Worm (Caenorhabditis elegans): ENCODE measurements around the gene dpf-5.

dpf-5 gene

ce11 chrIV:4802494-4802893 lies 3.9 kb downstream of the dpf-5 start, which contains the start of gene dpf-7:
Gene dpf-7, minus strand, starts transcription at chrIV:4802594.
- TF ChIP-seq hlh-30 (tag; optimal IDR thresholded peaks at IDR 0.05; ENCODE audit: insufficient read depth), result no peak
- no peak for TF ChIP-seq lin-11 (tag; optimal IDR thresholded peaks at IDR 0.05)
- TF ChIP-seq pqm-1 (tag; optimal IDR thresholded peaks at IDR 0.05), result no peak
- TF ChIP-seq F13H6.1 (tag; optimal IDR thresholded peaks at IDR 0.05), result no peak
- TF ChIP-seq lim-6 (tag; optimal IDR thresholded peaks at IDR 0.05), result no peak
- no peak for TF ChIP-seq C38D4.7 (GFP tag; optimal IDR thresholded peaks at IDR 0.05)
- no peak for TF ChIP-seq syd-9 (tag; optimal IDR thresholded peaks at IDR 0.05)
- no peak for TF ChIP-seq K09A11.1 (tag; optimal IDR thresholded peaks at IDR 0.05; ENCODE audit: insufficient read depth)
- TF ChIP-seq odd-2 (tag; optimal IDR thresholded peaks at IDR 0.05), result no peak
- TF ChIP-seq npax-4 (tag; optimal IDR thresholded peaks at IDR 0.05), result no peak
- TF ChIP-seq unc-42 (tag; optimal IDR thresholded peaks at IDR 0.05), result no peak
- no peak for TF ChIP-seq unc-86 (tag; optimal IDR thresholded peaks at IDR 0.05)
- no peak for TF ChIP-seq pha-2 (tag; optimal IDR thresholded peaks at IDR 0.05)
- TF ChIP-seq fax-1 (tag; optimal IDR thresholded peaks at IDR 0.05), result no peak
- TF ChIP-seq pag-3 (tag; optimal IDR thresholded peaks at IDR 0.05; ENCODE audit: borderline replicate concordance), result no peak
- TF ChIP-seq che-1 (tag; optimal IDR thresholded peaks at IDR 0.05), result no peak
- no peak for TF ChIP-seq ttx-3 (tag; optimal IDR thresholded peaks at IDR 0.05)
- TF ChIP-seq unc-3 (GFP tag; conservative IDR thresholded peaks at IDR 0.05), result no peak
- no peak for TF ChIP-seq unc-3 (tag; optimal IDR thresholded peaks at IDR 0.05)

- TF ChIP-seq pha-4 (tag; optimal IDR thresholded peaks at IDR 0.05), result no peak
- peak; percentile 39 for TF ChIP-seq ceh-31 (tag; optimal IDR thresholded peaks at IDR 0.05)
- TF ChIP-seq ceh-34 (tag; optimal IDR thresholded peaks at IDR 0.05), result peak; percentile 9
- TF ChIP-seq ceh-9 (tag; optimal IDR thresholded peaks at IDR 0.05), result no peak
- no peak for TF ChIP-seq gmeb-2 (tag; optimal IDR thresholded peaks at IDR 0.05)
- peak; percentile 93 for TF ChIP-seq ceh-48 (tag; optimal IDR thresholded peaks at IDR 0.05)
- TF ChIP-seq sdc-2 (tag; optimal IDR thresholded peaks at IDR 0.05), result no peak
- no peak for TF ChIP-seq rnt-1 (tag; optimal IDR thresholded peaks at IDR 0.05)
- no peak for TF ChIP-seq C38D4.7 (GFP tag; optimal IDR thresholded peaks at IDR 0.05)
- no peak for TF ChIP-seq syd-9 (tag; optimal IDR thresholded peaks at IDR 0.05)
- TF ChIP-seq ref-2 (tag; optimal IDR thresholded peaks at IDR 0.05), result no peak
- no peak for TF ChIP-seq hlh-15 (tag; optimal IDR thresholded peaks at IDR 0.05)
- no peak for TF ChIP-seq Y22D7AL.16 (tag; optimal IDR thresholded peaks at IDR 0.05)
- TF ChIP-seq nfya-1 (tag; optimal IDR thresholded peaks at IDR 0.05), result peak; percentile 45
- peak; percentile 26 for TF ChIP-seq unc-42 (tag; optimal IDR thresholded peaks at IDR 0.05)
- TF ChIP-seq fkh-6 (tag; optimal IDR thresholded peaks at IDR 0.05), result no peak
- no peak for TF ChIP-seq pqm-1 (tag; optimal IDR thresholded peaks at IDR 0.05)
- no peak for TF ChIP-seq ttx-3 (tag; optimal IDR thresholded peaks at IDR 0.05)
- no peak for TF ChIP-seq hlh-13 (GFP tag; optimal IDR thresholded peaks at IDR 0.05)
Observed at ce11 chrIV:4799114-4799513, 7.3 kb downstream of the dpf-5 start, which contains the start of gene eor-1. Gene eor-1, minus strand, starts transcription at chrIV:4799178.

ce11 chrIV:4795111-4795510 lies 11.3 kb downstream of the dpf-5 start:
- TF ChIP-seq pros-1 (tag; optimal IDR thresholded peaks at IDR 0.05) (no peak), syd-9 (tag; optimal IDR thresholded peaks at IDR 0.05) (no peak), fax-1 (tag; optimal IDR thresholded peaks at IDR 0.05) (no peak), fkh-10 (GFP tag; optimal IDR thresholded peaks at IDR 0.05) (no peak), che-1 (tag; optimal IDR thresholded peaks at IDR 0.05) (no peak), unc-55 (GFP tag; optimal IDR thresholded peaks at IDR 0.05) (no peak), ceh-48 (tag; optimal IDR thresholded peaks at IDR 0.05) (no peak), ceh-14 (tag; optimal IDR thresholded peaks at IDR 0.05) (no peak), eyg-1 (tag; optimal IDR thresholded peaks at IDR 0.05) (no peak), lin-11 (tag; optimal IDR thresholded peaks at IDR 0.05) (no peak), T23F11.4 (GFP tag; optimal IDR thresholded peaks at IDR 0.05) (no peak), pag-3 (tag; optimal IDR thresholded peaks at IDR 0.05; ENCODE audit: borderline replicate concordance) (no peak)

Measured in whole organism, late embryonic.